Worm (Caenorhabditis elegans): Measurements from ENCODE around the gene sdz-1.

The sdz-1 gene

DNA sequence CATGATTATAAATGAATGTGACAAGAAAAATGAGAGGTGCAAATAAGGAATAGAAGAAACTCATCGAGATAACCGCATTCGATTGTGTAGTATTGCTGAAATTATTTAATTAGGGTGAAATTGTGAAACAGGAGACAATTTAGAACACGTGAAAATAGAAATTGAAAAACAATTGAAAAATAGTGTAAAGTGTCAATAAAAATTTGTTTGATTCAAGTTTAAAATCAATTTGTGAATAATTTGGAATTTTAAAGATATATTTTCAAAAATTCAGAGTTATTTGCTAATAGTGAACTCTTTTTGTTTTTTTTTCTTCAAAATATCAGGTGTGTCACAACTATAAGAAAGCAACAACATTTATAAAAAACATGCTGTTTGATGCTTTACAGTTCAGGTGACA, 31.2 kb upstream of the sdz-1 start, which contains the start of gene ZK370.4:
Gene ZK370.4, minus strand, starts transcription at position 101 of the 400 bp plus-strand sequence.
- no peak for TF ChIP-seq unc-62 (GFP tag; optimal IDR thresholded peaks at IDR 0.05)

DNA sequence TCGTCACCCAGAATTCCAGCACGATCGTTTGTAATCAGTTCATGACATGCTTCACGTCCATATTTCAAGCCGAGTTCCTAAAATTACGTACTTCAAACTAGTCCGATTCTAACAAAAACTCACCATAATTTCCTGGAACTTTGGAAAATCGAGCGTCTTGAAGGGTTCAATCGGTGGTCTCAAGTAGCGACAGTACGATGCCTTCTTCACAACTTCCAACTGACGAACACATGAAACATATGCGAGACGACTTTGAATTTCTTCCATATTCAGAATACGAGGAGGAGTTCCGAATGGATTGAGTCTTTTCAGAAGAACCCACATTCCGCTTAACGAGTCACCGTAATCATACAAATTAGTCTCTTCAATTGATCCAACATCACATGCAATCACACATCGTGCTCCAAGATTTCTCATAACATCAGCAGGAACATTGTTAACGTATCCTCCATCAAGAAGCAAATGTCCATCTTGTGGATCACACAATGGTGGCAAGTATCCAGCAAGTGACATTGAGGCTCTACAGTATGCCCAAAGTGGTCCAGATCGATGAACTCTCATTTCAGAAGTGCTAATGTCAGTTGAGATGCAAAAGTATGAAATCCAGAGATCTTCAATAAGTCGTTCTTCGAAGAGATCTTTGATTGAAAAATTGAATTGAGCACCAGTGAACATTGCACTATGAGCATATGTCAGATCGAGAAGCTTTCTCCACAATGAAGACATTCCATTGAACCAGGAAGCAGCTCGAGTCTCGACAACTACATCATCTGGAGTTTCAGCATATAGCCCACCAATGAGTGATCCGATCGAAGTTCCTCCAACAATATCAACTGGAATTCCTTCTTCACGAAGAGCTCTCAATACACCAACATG, 26.1 kb upstream of the sdz-1 start:
- TF ChIP-seq unc-62 (GFP tag; optimal IDR thresholded peaks at IDR 0.05), result no peak

DNA sequence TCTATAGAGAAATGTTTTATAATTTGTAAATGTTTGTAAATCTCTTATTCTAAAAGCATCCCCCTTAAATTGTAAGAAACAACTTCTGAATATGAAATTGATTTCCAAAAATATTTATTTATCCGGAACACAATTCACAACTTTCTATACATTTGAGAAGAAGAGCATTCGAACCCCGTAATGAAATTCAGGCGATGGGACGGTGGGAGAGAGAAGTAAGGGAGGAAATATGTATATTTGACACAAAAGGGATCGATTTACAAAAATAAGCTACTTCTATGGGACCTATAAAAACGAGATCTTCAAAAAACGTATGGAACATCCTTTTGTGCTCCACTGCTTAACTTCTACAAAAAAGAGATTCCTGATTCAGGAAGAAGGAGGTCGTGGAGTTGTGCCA, 25.1 kb upstream of the sdz-1 start:
- TF ChIP-seq unc-62 (GFP tag; optimal IDR thresholded peaks at IDR 0.05), result no peak

DNA sequence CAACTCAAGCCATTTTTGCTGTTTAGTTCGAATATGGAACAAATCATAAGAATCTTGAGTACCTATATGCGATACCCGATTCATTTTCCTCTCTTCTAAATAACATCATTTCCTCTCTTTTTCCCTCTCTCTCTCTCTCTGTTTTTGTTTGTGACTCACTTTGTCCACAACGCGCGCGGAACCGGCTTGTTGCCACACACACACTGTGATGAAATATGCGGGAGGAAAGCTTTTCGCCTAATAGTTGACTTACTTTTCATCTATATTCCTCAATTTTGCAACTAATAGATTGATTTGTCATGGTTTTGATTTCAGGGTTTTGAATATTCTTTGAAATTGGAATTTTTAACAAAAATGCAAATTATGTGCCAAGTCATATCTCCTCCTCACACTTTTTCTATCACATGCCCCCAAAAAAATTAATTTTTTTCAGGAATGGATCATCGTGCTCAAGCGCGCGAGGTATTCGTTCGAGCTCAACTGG, 19.7 kb upstream of the sdz-1 start, which contains the start of gene hipr-1:
Gene hipr-1, plus strand, starts transcription at position 434 of the 484 bp plus-strand sequence.
- no peak for TF ChIP-seq unc-62 (GFP tag; optimal IDR thresholded peaks at IDR 0.05)

DNA sequence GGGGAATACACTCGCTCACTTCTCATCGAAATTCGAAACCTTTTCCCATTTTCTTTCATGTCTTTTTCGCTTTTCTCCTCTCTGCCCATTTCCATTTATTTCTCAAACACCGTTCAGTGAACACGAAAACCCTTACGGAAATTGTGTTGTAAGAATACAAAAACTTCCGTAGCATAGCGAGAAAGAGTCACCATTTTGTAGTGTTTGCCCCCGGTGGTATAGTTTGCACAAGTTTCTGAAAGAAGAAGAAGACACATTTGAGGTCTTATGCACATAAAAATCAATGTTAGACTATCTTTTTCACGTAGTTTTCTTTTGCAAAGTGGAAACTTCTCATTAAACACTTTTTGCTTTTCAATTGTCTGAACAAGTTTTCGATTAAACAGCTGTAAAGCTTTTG, 19.0 kb upstream of the sdz-1 start:
- no peak for TF ChIP-seq unc-62 (GFP tag; optimal IDR thresholded peaks at IDR 0.05)

DNA sequence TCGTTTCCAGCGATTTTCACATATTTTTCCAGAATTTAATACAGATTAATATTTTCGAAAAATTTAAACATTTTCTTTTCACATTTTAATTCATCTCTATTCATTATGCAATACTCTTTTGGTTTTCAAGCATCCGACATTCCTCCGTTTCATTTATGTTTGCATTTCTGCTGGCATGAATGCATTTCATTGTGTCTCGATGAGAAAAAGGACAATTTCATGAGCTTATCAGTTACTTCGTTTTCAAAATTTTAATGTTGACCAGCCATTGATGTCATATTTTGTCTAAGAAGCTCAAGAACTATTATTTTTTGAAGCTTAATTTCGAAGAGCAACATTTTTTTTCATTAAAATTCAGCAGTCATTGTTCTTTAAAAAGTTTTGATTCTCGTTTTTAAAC, 18.5 kb upstream of the sdz-1 start:
- no peak for TF ChIP-seq unc-62 (GFP tag; optimal IDR thresholded peaks at IDR 0.05)

DNA sequence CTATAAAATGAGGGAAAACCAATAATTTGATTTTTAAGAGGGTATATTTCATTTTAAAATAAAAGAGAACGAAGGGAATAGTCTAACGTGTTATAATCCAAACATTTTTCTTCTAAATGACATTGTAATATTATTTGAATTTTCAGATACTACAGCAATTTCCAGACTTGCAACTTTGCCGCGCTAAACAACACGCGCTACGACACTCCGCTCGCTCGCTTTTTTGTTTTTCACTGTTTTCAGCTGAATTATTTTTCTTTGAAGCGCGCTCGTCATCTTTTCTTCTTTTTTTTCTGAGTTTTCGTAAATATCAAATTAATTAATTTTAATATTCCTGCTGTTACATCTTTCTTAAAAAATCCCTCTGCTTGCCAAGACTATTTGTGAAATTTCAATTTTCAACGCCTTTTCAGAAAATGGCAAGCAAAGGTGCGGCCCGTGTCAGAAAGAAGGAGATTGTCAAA, 17.1 kb upstream of the sdz-1 start, which contains the start of gene mrpl-11:
Gene mrpl-11, plus strand, starts transcription at position 414 of the 464 bp plus-strand sequence.
- TF ChIP-seq unc-62 (GFP tag; optimal IDR thresholded peaks at IDR 0.05), result no peak

DNA sequence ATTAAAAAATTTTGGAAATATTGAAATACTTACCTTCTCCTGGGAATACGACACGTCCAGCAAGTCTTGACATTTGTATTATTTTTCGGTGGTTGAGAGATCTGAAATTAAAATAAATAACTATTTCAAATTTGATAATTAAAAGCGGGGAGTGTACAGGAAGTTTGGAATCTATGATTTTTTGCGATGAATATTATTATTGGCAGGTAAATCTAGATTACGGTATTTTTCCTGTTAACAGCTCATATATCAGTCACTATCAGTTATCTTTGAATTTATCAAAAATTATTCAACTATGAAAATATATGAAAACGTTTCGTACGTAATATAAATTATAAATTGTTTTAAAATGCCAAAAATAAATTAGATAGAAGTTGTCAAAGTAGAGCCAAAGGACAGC, 15.9 kb upstream of the sdz-1 start, which contains the start of gene B0303.14:
Gene B0303.14, minus strand, starts transcription at position 101 of the 400 bp plus-strand sequence.
- TF ChIP-seq unc-62 (GFP tag; optimal IDR thresholded peaks at IDR 0.05), result no peak

DNA sequence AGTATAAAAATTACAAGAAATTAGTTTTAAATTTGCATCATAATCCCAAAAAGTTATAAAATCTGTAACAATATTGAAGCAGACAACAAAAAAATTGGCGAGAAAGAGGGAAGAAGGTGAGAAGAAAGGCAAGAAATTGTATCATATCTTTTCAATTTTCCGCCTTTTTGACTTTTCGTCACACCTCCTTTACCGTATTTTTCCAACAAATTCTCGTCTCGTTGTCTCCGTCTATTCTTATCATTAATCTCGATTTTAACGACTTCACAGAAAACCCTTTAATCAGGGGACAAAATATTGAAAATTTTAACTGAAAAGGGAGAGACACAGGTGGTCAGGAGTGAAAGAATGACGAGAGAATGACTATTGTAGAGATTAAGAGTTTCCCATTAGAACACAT, 12.8 kb upstream of the sdz-1 start:
- TF ChIP-seq unc-62 (GFP tag; optimal IDR thresholded peaks at IDR 0.05), result no peak

DNA sequence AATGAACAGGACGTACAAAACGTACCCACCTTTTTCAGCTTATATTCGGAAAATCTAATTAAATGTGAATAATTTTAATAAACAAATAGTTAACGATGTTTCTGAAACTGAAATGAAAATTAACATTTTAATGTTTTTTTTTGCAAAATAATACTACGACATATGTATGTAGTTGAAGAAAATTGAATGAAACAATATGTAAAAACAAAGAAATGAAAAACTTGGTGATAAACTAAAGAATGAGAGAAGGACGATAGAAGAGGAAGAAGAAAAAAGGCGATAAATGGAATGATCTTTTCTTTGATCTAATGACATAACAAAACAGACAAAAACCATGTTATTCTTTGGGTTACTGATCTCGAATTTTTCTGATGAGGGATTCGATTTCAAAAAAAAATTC, 10.2 kb upstream of the sdz-1 start, which contains the start of gene B0303.11:
Gene B0303.11, minus strand, starts transcription at position 101 of the 400 bp plus-strand sequence.
- TF ChIP-seq unc-62 (GFP tag; optimal IDR thresholded peaks at IDR 0.05), result no peak

DNA sequence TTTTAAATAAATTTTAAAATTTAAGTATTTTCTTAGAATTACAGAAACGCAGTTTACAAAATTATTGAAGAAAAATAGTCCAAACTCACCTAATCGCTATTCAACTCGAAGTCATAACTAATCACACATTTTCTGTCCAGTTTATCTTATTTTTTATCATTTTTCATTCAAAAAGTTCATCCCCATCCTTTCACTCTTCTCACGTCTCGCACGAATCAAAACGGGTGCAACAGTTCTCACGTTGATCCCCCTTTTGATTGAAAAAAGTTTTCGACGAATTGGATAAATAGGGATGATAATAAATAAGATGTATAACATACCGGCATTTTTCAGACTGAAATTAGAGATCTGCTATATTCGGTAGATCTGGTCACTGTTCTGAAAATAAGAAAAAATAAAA, 9.6 kb upstream of the sdz-1 start:
- TF ChIP-seq unc-62 (GFP tag; optimal IDR thresholded peaks at IDR 0.05), result no peak

DNA sequence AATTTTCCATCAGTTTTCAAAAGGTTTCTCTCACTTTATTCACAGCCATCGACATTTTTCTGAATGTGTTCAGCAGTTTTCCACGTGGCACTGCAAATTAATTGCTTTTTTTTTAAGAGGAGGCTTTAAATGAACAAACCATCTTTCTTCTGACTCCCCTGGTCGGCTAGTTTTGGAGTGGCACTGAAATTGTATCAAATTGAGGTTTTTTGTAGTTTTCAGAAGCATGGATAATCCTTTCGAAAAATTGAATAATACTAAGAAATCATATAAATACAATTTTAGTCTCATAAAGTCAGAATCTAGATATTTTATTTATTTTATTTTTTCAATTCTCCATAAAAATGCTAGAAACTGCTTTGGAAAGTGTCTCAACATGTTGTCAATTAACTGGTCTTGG, 4.6 kb upstream of the sdz-1 start, which contains the start of gene B0303.16:
Gene B0303.16, plus strand, starts transcription at position 301 of the 400 bp plus-strand sequence.
- TF ChIP-seq unc-62 (GFP tag; optimal IDR thresholded peaks at IDR 0.05), result no peak

DNA sequence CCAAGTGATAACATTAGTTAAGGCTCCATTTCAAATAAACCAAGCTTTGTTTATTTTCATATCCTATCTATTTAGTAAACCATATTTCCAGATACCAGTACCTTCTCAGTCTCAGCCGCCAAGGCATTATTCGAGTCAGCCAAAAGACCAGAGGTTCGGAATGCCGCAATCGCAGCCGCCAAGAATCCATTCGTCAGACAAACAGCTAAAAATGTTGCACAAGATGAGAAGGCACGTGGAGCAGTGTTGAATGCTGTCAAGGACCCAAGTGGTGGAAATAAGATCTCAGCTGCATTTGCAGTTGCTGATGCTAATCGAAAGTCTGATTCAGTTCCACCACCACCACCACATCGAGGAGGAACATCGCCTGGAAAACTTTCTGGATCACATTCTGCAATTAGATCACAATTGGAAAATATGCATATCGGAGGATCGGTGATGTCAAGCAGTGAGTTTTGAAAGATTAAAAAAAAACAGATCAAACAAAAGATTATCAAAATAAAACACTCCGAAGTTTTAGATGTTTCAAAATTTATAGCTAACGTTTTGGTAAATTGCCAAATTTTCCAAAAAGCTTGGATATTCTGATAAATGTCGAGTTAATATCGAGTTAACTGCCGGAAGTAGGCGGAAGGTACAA, 2.8 kb downstream of the sdz-1 start:
- no peak for TF ChIP-seq unc-62 (GFP tag; optimal IDR thresholded peaks at IDR 0.05)

DNA sequence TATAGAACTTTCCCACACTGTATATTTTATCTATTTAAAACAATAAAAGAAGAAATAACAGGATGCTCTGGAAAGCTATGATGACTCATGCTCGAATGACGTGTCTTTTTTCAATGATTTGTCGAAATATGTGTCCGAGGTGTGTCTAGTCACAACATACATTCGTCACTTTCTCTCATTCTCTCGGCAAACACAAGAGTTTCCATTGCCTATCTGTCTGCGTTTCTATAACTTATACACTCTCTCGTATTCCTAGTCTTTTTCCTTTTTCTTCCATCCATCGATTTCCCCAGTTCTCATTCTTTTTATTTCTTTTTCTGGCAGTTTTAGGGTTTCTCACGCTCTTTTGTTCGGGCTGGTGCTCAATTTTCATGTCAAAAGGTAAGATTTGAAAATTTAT, 3.5 kb downstream of the sdz-1 start:
- TF ChIP-seq unc-62 (GFP tag; optimal IDR thresholded peaks at IDR 0.05), result no peak

DNA sequence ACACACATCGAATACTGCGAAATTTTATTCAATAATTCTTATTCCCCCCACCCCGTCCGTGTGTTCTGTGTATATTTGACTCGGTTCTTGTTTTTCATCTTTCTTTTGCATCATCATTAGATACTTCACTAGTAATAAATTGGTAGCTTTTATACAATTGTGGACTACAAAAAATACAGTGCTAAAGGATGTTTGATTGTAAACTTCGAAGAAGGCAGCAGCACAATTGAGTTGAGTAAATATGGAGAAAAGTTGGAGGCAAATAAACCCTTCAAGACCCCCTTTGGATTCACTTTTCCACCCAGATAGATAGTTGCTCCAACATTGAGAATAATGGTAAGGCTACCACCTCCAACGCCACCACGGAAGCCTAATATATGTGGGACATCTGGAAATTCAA, 6.8 kb downstream of the sdz-1 start, which contains the start of gene B0303.7:
Gene B0303.7, plus strand, starts transcription at position 301 of the 400 bp plus-strand sequence.
- TF ChIP-seq unc-62 (GFP tag; optimal IDR thresholded peaks at IDR 0.05), result no peak

DNA sequence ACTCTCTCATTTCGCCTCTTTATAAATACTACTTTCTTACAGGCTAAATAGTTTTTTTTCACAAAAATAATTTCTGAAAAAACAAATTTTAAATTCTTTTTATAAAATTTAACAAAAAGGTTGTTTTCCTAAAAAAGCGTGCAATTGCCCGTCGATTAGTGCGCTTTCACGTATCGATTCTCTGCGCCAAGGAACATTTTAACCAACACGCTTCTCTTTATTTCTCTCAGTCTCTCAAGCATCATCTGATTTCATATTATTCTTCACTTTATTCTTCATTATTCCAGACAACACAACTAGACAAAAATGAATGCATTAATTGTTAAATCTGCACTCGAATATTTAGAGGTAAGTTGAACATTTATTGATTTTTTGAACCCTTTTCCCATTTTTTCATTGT, 10.5 kb downstream of the sdz-1 start, which contains the start of gene B0303.4:
Gene B0303.4, plus strand, starts transcription at position 196 of the 400 bp plus-strand sequence.
- no peak for TF ChIP-seq unc-62 (GFP tag; optimal IDR thresholded peaks at IDR 0.05)
